Worm (Caenorhabditis elegans): ENCODE data around the gene clec-162.

DNA sequence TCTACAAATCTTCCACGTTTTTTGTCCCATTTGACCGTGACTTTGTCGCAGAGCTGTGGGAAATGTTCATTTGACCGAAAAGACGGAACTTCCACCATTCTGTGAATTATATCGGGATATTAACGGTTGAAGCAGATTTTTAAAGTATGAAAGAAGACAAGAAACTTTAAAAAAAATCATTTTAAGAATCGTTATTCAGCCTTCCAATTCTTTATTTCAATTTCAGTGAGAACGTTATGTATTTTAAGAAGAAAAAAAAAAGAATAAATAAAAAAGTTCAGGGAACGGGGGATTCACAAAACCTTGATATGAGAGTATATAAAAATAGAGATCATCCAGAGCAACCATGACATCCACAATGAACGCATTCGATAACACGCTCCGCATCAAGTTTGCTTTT lies 30.5 kb downstream of the clec-162 start, which contains the start of gene set-3:
- no peak for TF ChIP-seq T23F11.4 (GFP tag; optimal IDR thresholded peaks at IDR 0.05)
- no peak for TF ChIP-seq unc-42 (tag; optimal IDR thresholded peaks at IDR 0.05)
- no peak for TF ChIP-seq F13H6.1 (tag; optimal IDR thresholded peaks at IDR 0.05)

Measured in whole organism, late embryonic.